Worm (Caenorhabditis elegans) whole organism, early embryonic: ENCODE data around the gene C02D5.4.

Source experiments
- B0310.2 ChIP-seq: sonication (generic microtip); optimal IDR thresholded peaks from 2 replicates; lab custom pipeline; 2016; ENCODE audit warnings: mild to moderate bottlenecking, missing genetic modification characterization, missing compliant biosample characterization
- F13C5.2 ChIP-seq: sonication (generic microtip); optimal IDR thresholded peaks from 2 replicates; lab custom pipeline; 2017; ENCODE audit warnings: mild to moderate bottlenecking, missing genetic modification characterization, inconsistent platforms, missing compliant biosample characterization
- aly-1 ChIP-seq: sonication (generic microtip); optimal IDR thresholded peaks from 2 replicates; lab custom pipeline; 2016; ENCODE audit warnings: missing genetic modification characterization, missing compliant biosample characterization
- ama-1 ChIP-seq: fragments of 150-350 bp; optimal IDR thresholded peaks from 2 replicates; lab custom pipeline; 2014
- ceh-36 ChIP-seq: sonication (generic microtip); optimal IDR thresholded peaks from 2 replicates; lab custom pipeline; 2016; ENCODE audit warnings: missing genetic modification characterization, inconsistent platforms, missing compliant biosample characterization
- ets-7 ChIP-seq: sonication (generic microtip); optimal IDR thresholded peaks from 2 replicates; lab custom pipeline; 2016; ENCODE audit warnings: missing genotype, missing genetic modification characterization, missing compliant biosample characterization
- flt-1 ChIP-seq: fragments of 200-800 bp; sonication (Bioruptor generic); IDR thresholded peaks from 2 replicates; pipeline ENCODE4 v1.3.6; 2022; ENCODE audit warnings: missing genetic modification characterization, missing compliant biosample characterization
- hmg-4 ChIP-seq: fragments of 200-800 bp; sonication (Bioruptor generic); optimal IDR thresholded peaks from 2 replicates; lab custom pipeline; 2018; ENCODE audit warnings: mild to moderate bottlenecking, missing genetic modification characterization, missing compliant biosample characterization
- hnd-1 ChIP-seq: sonication (generic microtip); optimal IDR thresholded peaks from 2 replicates; lab custom pipeline; 2016; ENCODE audit warnings: missing genetic modification characterization, missing compliant biosample characterization
- sea-1 ChIP-seq: fragments of 200-800 bp; sonication (Bioruptor generic); conservative IDR thresholded peaks from 2 replicates; pipeline ENCODE4 v1.3.6; 2022; ENCODE audit warnings: missing genetic modification characterization, missing compliant biosample characterization
- tbx-37 ChIP-seq: fragments of 200-800 bp; sonication (Bioruptor generic); conservative IDR thresholded peaks from 2 replicates; pipeline ENCODE4 v1.3.6; 2022; ENCODE audit warnings: missing genetic modification reagents, missing genetic modification characterization, missing compliant biosample characterization
- tra-4 ChIP-seq: sonication (generic microtip); optimal IDR thresholded peaks from 2 replicates; lab custom pipeline; 2017; ENCODE audit warnings: missing genetic modification characterization, missing compliant biosample characterization

DNA sequence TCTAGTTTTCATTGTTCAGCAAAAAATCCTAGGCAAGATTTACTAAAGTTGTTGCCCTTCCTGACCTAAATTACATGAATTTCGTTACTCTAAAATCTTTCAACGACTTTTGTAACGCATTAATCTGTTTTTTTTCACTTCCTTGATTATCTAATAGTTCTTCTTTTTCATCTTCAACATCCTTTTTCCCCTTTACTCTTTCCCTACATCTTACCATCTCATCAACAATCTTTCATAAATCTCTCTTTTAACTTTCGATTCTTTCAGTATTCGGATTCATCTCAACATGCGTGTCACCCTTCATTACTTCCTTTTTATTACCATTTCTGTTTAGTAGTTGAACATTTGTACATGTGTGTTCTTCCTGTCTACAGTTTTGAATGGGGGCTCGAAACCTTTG is 21.9 kb downstream of the C02D5.4 start:
- TF ChIP-seq flt-1 (GFP tag; lab: Robert Waterston, UW) (no peak), F13C5.2 (tag; lab: Kevin White, UChicago) (no peak), hnd-1 (tag; lab: Kevin White, UChicago) (no peak), ama-1 (no peak), sea-1 (GFP tag; lab: Robert Waterston, UW) (no peak), hmg-4 (GFP tag; lab: Kevin White, UChicago) (no peak), ceh-36 (no peak), aly-1 (tag; lab: Kevin White, UChicago) (no peak), tbx-37 (GFP tag; lab: Robert Waterston, UW) (no peak), tra-4 (tag; lab: Kevin White, UChicago) (no peak), B0310.2 (tag; lab: Kevin White, UChicago) (no peak), ets-7 (tag; lab: Kevin White, UChicago) (no peak)
